Worm (Caenorhabditis elegans): ENCODE results near the gene Y38H6C.13.

ce11 chrV:20545742-20546141 is 18.1 kb downstream of the Y38H6C.13 start:
- TF ChIP-seq nhr-11 (tag; optimal IDR thresholded peaks at IDR 0.05) (no peak), fkh-10 (GFP tag; optimal IDR thresholded peaks at IDR 0.05) (no peak)
